Fruit fly (Drosophila melanogaster) whole organism, pupa: ENCODE measurements around the gene Ctr1C.

ENCODE experiments used
- CG10348 ChIP-seq: fragments of 200-800 bp; sonication (Bioruptor generic); IDR thresholded peaks from 2 replicates; pipeline ENCODE4 v1.3.6; 2022; ENCODE audit warnings: missing biosample characterization, missing genetic modification characterization
- CG12605 ChIP-seq: fragments of 200-800 bp; sonication (Bioruptor generic); IDR thresholded peaks from 2 replicates; pipeline ENCODE4 v1.3.6; 2022; ENCODE audit warnings: missing biosample characterization, missing genetic modification characterization
- CG13204 ChIP-seq: fragments of 200-800 bp; sonication (Bioruptor generic); optimal IDR thresholded peaks from 2 replicates; lab custom pipeline; 2018; ENCODE audit warnings: missing biosample characterization, mild to moderate bottlenecking, missing genetic modification characterization, moderate library complexity
- CG14655 ChIP-seq: fragments of 200-800 bp; sonication (Bioruptor generic); optimal IDR thresholded peaks from 3 replicates; lab custom pipeline; 2017; ENCODE audit warnings: mild to moderate bottlenecking, missing biosample characterization, missing genetic modification reagents, missing genetic modification characterization
- CG15710 ChIP-seq: fragments of 200-800 bp; sonication (Bioruptor generic); optimal IDR thresholded peaks from 2 replicates; lab custom pipeline; 2018; ENCODE audit warnings: missing biosample characterization, mild to moderate bottlenecking, missing genetic modification characterization, moderate library complexity
- CG17806 ChIP-seq: fragments of 200-800 bp; sonication (Bioruptor generic); optimal IDR thresholded peaks from 2 replicates; lab custom pipeline; 2018; ENCODE audit warnings: missing biosample characterization, mild to moderate bottlenecking, missing genetic modification characterization, moderate library complexity
- CG32121 ChIP-seq: fragments of 200-800 bp; sonication (Bioruptor generic); IDR thresholded peaks from 2 replicates; pipeline ENCODE4 v1.3.6; 2022; ENCODE audit warnings: missing biosample characterization, missing genetic modification characterization
- CG34367 ChIP-seq: fragments of 200-800 bp; sonication (Bioruptor generic); optimal IDR thresholded peaks from 2 replicates; lab custom pipeline; 2018; ENCODE audit warnings: missing biosample characterization, mild to moderate bottlenecking, missing genetic modification characterization
- CG4496 ChIP-seq: fragments of 200-800 bp; sonication (Bioruptor generic); IDR thresholded peaks from 3 replicates; pipeline ENCODE4 v1.3.6; 2022; ENCODE audit warnings: missing biosample characterization, missing genetic modification characterization
- CG8159 ChIP-seq: fragments of 200-800 bp; sonication (Bioruptor generic); optimal IDR thresholded peaks from 3 replicates; lab custom pipeline; 2018; ENCODE audit warnings: missing biosample characterization, mild to moderate bottlenecking, missing genetic modification characterization, moderate library complexity
- CG8301 ChIP-seq: fragments of 200-800 bp; sonication (Bioruptor generic); optimal IDR thresholded peaks from 2 replicates; lab custom pipeline; 2018; ENCODE audit warnings: missing biosample characterization, mild to moderate bottlenecking, missing genetic modification characterization
- CG9948 ChIP-seq: fragments of 200-800 bp; sonication (Bioruptor generic); optimal IDR thresholded peaks from 2 replicates; lab custom pipeline; 2018; ENCODE audit warnings: missing biosample characterization, mild to moderate bottlenecking, missing genetic modification characterization, moderate library complexity
- D1 ChIP-seq: fragments of 200-800 bp; sonication (Bioruptor generic); optimal IDR thresholded peaks from 2 replicates; lab custom pipeline; 2018; ENCODE audit warnings: missing biosample characterization, mild to moderate bottlenecking, missing genetic modification characterization, moderate library complexity
- EcR ChIP-seq: fragments of 200-800 bp; sonication (Bioruptor generic); optimal IDR thresholded peaks from 3 replicates; lab custom pipeline; 2019; ENCODE audit warnings: missing biosample characterization, missing genetic modification characterization, mild to moderate bottlenecking, moderate library complexity, missing genetic modification reagents
- Ets98B ChIP-seq: fragments of 200-800 bp; sonication (Bioruptor generic); IDR thresholded peaks from 2 replicates; pipeline ENCODE4 v1.3.6; 2022; ENCODE audit warnings: missing biosample characterization, missing genetic modification characterization
- Pif1A ChIP-seq: fragments of 200-800 bp; sonication (Bioruptor generic); optimal IDR thresholded peaks from 3 replicates; lab custom pipeline; 2016; ENCODE audit warnings: missing biosample characterization, missing genetic modification characterization
- Pif1B ChIP-seq: fragments of 200-800 bp; sonication (Bioruptor generic); optimal IDR thresholded peaks from 3 replicates; lab custom pipeline; 2016; ENCODE audit warnings: missing biosample characterization, missing genetic modification characterization
- Snoo ChIP-seq: fragments of 200-800 bp; sonication (Bioruptor generic); optimal IDR thresholded peaks from 3 replicates; lab custom pipeline; 2017; ENCODE audit warnings: missing biosample characterization, mild to moderate bottlenecking, missing genetic modification characterization, inconsistent platforms
- fd96Ca ChIP-seq: fragments of 200-800 bp; sonication (Bioruptor generic); IDR thresholded peaks from 3 replicates; pipeline ENCODE4 v1.3.6; 2022; ENCODE audit warnings: missing biosample characterization, missing genetic modification characterization
- gl ChIP-seq: fragments of 200-800 bp; sonication (Bioruptor generic); optimal IDR thresholded peaks from 2 replicates; lab custom pipeline; 2018; ENCODE audit warnings: missing biosample characterization, mild to moderate bottlenecking, missing genetic modification characterization
- rn ChIP-seq: fragments of 200-800 bp; sonication (Bioruptor generic); IDR thresholded peaks from 2 replicates; pipeline ENCODE4 v1.3.6; 2022; ENCODE audit warnings: missing biosample characterization, missing genetic modification characterization

The Ctr1C gene

dm6 chr3R:30964220-30964619 lies at the start of gene Ctr1C:
Gene Ctr1C, minus strand, starts transcription at chr3R:30964320.
- TF ChIP-seq CG12605 (GFP tag; lab: Robert Waterston, UW) (no peak), fd96Ca (GFP tag; lab: Robert Waterston, UW) (no peak), CG32121 (GFP tag; lab: Robert Waterston, UW) (no peak), rn (GFP tag; lab: Robert Waterston, UW) (no peak), gl (tag; lab: Kevin White, UChicago) (no peak), CG9948 (tag; lab: Kevin White, UChicago) (no peak), CG8301 (tag; lab: Kevin White, UChicago) (no peak), CG4496 (GFP tag; lab: Robert Waterston, UW) (no peak), Ets98B (GFP tag; lab: Robert Waterston, UW) (no peak), CG17806 (tag; lab: Kevin White, UChicago) (no peak), CG34367 (no peak), D1 (tag; lab: Kevin White, UChicago) (no peak), CG14655 (no peak), CG15710 (no peak)

- TF ChIP-seq gl (tag; lab: Kevin White, UChicago) (no peak), CG14655 (no peak), CG4496 (GFP tag; lab: Robert Waterston, UW) (no peak), CG34367 (no peak)
These were observed 46.0 kb upstream of the Ctr1C start for dm6 chr3R:31010086-31010485.

- TF ChIP-seq CG15710 (no peak), Pif1A (no peak), EcR (GFP tag; lab: Kevin White, UChicago) (no peak), Pif1B (GFP tag; lab: Kevin White, UChicago) (no peak), CG32121 (GFP tag; lab: Robert Waterston, UW) (no peak), Ets98B (GFP tag; lab: Robert Waterston, UW) (no peak), gl (tag; lab: Kevin White, UChicago) (no peak), CG8159 (no peak), CG10348 (GFP tag; lab: Robert Waterston, UW) (no peak), CG17806 (tag; lab: Kevin White, UChicago) (no peak), CG4496 (GFP tag; lab: Robert Waterston, UW) (no peak), Snoo (tag; lab: Kevin White, UChicago) (no peak), CG12605 (GFP tag; lab: Robert Waterston, UW) (no peak)
These were observed 42.5 kb upstream of the Ctr1C start for dm6 chr3R:31006599-31006998.

dm6 chr3R:30992357-30992756 lies 28.2 kb upstream of the Ctr1C start, which contains the start of gene CG31007:
Gene CG31007, minus strand, starts transcription at chr3R:30992457.
- TF ChIP-seq CG34367, result no peak
- no peak for TF ChIP-seq CG13204 (GFP tag; lab: Kevin White, UChicago)

dm6 chr3R:30989948-30990347 lies 25.8 kb upstream of the Ctr1C start, which contains the start of gene CG31008:
Gene CG31008, minus strand, starts transcription at chr3R:30990006.
- no peak for TF ChIP-seq rn (GFP tag; lab: Robert Waterston, UW)
- no peak for TF ChIP-seq Snoo (tag; lab: Kevin White, UChicago)
- TF ChIP-seq CG8301 (tag; lab: Kevin White, UChicago), result no peak
- no peak for TF ChIP-seq Pif1B (GFP tag; lab: Kevin White, UChicago)
- no peak for TF ChIP-seq CG12605 (GFP tag; lab: Robert Waterston, UW)
- no peak for TF ChIP-seq CG34367
- no peak for TF ChIP-seq CG10348 (GFP tag; lab: Robert Waterston, UW)
- no peak for TF ChIP-seq CG9948 (tag; lab: Kevin White, UChicago)
- no peak for TF ChIP-seq CG8159
- TF ChIP-seq CG4496 (GFP tag; lab: Robert Waterston, UW), result no peak
- no peak for TF ChIP-seq CG14655
- TF ChIP-seq gl (tag; lab: Kevin White, UChicago), result no peak
- no peak for TF ChIP-seq CG32121 (GFP tag; lab: Robert Waterston, UW)
- TF ChIP-seq D1 (tag; lab: Kevin White, UChicago), result no peak
- no peak for TF ChIP-seq EcR (GFP tag; lab: Kevin White, UChicago)
- no peak for TF ChIP-seq CG13204 (GFP tag; lab: Kevin White, UChicago)
- TF ChIP-seq CG17806 (tag; lab: Kevin White, UChicago), result no peak
- TF ChIP-seq Ets98B (GFP tag; lab: Robert Waterston, UW), result no peak
- TF ChIP-seq CG15710, result no peak

dm6 chr3R:30959400-30959799 lies 4.7 kb downstream of the Ctr1C start, which contains the start of gene CG15548:
Gene CG15548, plus strand, starts transcription at chr3R:30959700.
- no peak for TF ChIP-seq CG9948 (tag; lab: Kevin White, UChicago)
- no peak for TF ChIP-seq CG4496 (GFP tag; lab: Robert Waterston, UW)
- TF ChIP-seq CG13204 (GFP tag; lab: Kevin White, UChicago), result no peak
- TF ChIP-seq Pif1A, result no peak
- no peak for TF ChIP-seq Ets98B (GFP tag; lab: Robert Waterston, UW)
- TF ChIP-seq CG17806 (tag; lab: Kevin White, UChicago), result no peak
- TF ChIP-seq EcR (GFP tag; lab: Kevin White, UChicago), result no peak
- TF ChIP-seq CG14655, result no peak

dm6 chr3R:30946352-30946751 lies 17.8 kb downstream of the Ctr1C start:
- no peak for TF ChIP-seq CG34367
- no peak for TF ChIP-seq CG14655
- TF ChIP-seq EcR (GFP tag; lab: Kevin White, UChicago), result no peak
- TF ChIP-seq Pif1A, result no peak
- no peak for TF ChIP-seq Ets98B (GFP tag; lab: Robert Waterston, UW)
- no peak for TF ChIP-seq CG12605 (GFP tag; lab: Robert Waterston, UW)
- no peak for TF ChIP-seq CG13204 (GFP tag; lab: Kevin White, UChicago)
- no peak for TF ChIP-seq CG15710
- no peak for TF ChIP-seq D1 (tag; lab: Kevin White, UChicago)
- TF ChIP-seq fd96Ca (GFP tag; lab: Robert Waterston, UW), result no peak
